Worm (Caenorhabditis elegans) whole organism, late embryonic: ENCODE results near the gene R02D5.7.
A peak's percentile ranks its signal among the peaks of the same experiment; 100 is the strongest.

Experiments
- ceh-24 ChIP-seq: sonication (generic microtip); optimal IDR thresholded peaks from 2 replicates; lab custom pipeline; 2016; ENCODE audit warnings: mild to moderate bottlenecking, missing genetic modification characterization, missing compliant biosample characterization
- ref-2 ChIP-seq: sonication (generic microtip); optimal IDR thresholded peaks from 2 replicates; lab custom pipeline; 2016; ENCODE audit warnings: missing genetic modification characterization, missing compliant biosample characterization

Gene R02D5.7

ce11 chrV:14432259-14432658 lies 49.0 kb downstream of the R02D5.7 start, which contains the start of gene egl-1:
Gene egl-1 (minus strand): TSS chrV:14432359.
- TF ChIP-seq ref-2 (tag; lab: Kevin White, UChicago) (peak; percentile 17), ceh-24 (tag; lab: Kevin White, UChicago) (no peak)
- TF ChIP-seq, all 69 proteins: peak for 1
